Worm (Caenorhabditis elegans): ENCODE results near the gene sri-4.

ce11 chrV:724946-725806 is 23.0 kb upstream of the sri-4 start:
- TF ChIP-seq ces-1 (GFP tag; optimal IDR thresholded peaks at IDR 0.05) (no peak), egl-27 (tag; optimal IDR thresholded peaks at IDR 0.05) (no peak), ama-1 (optimal IDR thresholded peaks at IDR 0.05) (peak; percentile 92), skn-1 (tag; optimal IDR thresholded peaks at IDR 0.05) (no peak), ztf-11 (tag; optimal IDR thresholded peaks at IDR 0.05) (no peak), Y116A8C.19 (tag; optimal IDR thresholded peaks at IDR 0.05; ENCODE audit: borderline replicate concordance) (no peak)
